Worm (Caenorhabditis elegans) whole organism, L3 larva: ENCODE results near the gene ucr-2.3.
A peak's percentile ranks its signal among the peaks of the same experiment; 100 is the strongest.

Experiments
- R02D3.7 ChIP-seq: fragments of 150-350 bp; optimal IDR thresholded peaks from 2 replicates; lab custom pipeline; 2014; ENCODE audit warnings: missing biosample characterization, missing genetic modification characterization
- ZK546.5 ChIP-seq: sonication (generic microtip); optimal IDR thresholded peaks from 2 replicates; lab custom pipeline; 2017; ENCODE audit warnings: missing biosample characterization, missing genetic modification characterization
- aly-2 ChIP-seq: fragments of 150-350 bp; optimal IDR thresholded peaks from 2 replicates; lab custom pipeline; 2014; ENCODE audit warnings: missing biosample characterization, missing genetic modification characterization
- ama-1 ChIP-seq: fragments of 150-350 bp; optimal IDR thresholded peaks from 2 replicates; lab custom pipeline; 2018
- ceh-16 ChIP-seq: sonication (generic microtip); optimal IDR thresholded peaks from 2 replicates; lab custom pipeline; 2017; ENCODE audit warnings: missing biosample characterization, missing genetic modification characterization
- ceh-28 ChIP-seq: fragments of 150-350 bp; optimal IDR thresholded peaks from 2 replicates; lab custom pipeline; 2014; ENCODE audit warnings: missing biosample characterization, missing genetic modification reagents, missing genetic modification characterization
- ceh-82 ChIP-seq: fragments of 150-350 bp; optimal IDR thresholded peaks from 2 replicates; lab custom pipeline; 2014; ENCODE audit warnings: missing biosample characterization, missing genetic modification characterization
- ceh-9 ChIP-seq: sonication (generic microtip); optimal IDR thresholded peaks from 2 replicates; lab custom pipeline; 2018; ENCODE audit warnings: missing biosample characterization, missing genetic modification characterization
- daf-12 ChIP-seq: fragments of 150-350 bp; optimal IDR thresholded peaks from 2 replicates; lab custom pipeline; 2014; ENCODE audit warnings: missing biosample characterization, missing genetic modification reagents, missing genetic modification characterization
- egl-27 ChIP-seq: sonication (generic microtip); optimal IDR thresholded peaks from 4 replicates; lab custom pipeline; 2017; ENCODE audit warnings: missing biosample characterization, missing genetic modification reagents, missing genetic modification characterization
- elt-1 ChIP-seq: fragments of 150-350 bp; optimal IDR thresholded peaks from 2 replicates; lab custom pipeline; 2014; ENCODE audit warnings: missing biosample characterization, missing genetic modification characterization
- elt-2 ChIP-seq: sonication (generic microtip); optimal IDR thresholded peaks from 2 replicates; lab custom pipeline; 2016; ENCODE audit warnings: missing genetic modification reagents, mild to moderate bottlenecking, missing genetic modification characterization, missing compliant biosample characterization
- elt-3 ChIP-seq, 3 experiments: fragments of 150-350 bp in 1 of 3; sonication (generic microtip) in 2 of 3; optimal IDR thresholded peaks; 2 replicates in 2 of 3; 4 replicates in 1 of 3; lab custom pipeline; 2014 to 2017; ENCODE audit warnings: missing biosample characterization in 3 of 3, missing genetic modification characterization in 3 of 3
- eor-1 ChIP-seq, 2 experiments: fragments of 150-350 bp; optimal IDR thresholded peaks; 2 replicates each; lab custom pipeline; 2014 to 2018; ENCODE audit warnings: missing biosample characterization in 2 of 2, missing genetic modification characterization in 2 of 2
- fkh-10 ChIP-seq: sonication (generic microtip); optimal IDR thresholded peaks from 2 replicates; lab custom pipeline; 2017; ENCODE audit warnings: missing biosample characterization, missing genetic modification reagents, missing genetic modification characterization
- fkh-2 ChIP-seq: fragments of 150-350 bp; optimal IDR thresholded peaks from 2 replicates; lab custom pipeline; 2014; ENCODE audit warnings: missing biosample characterization, missing genetic modification reagents, missing genetic modification characterization
- fos-1 ChIP-seq: fragments of 150-350 bp; optimal IDR thresholded peaks from 2 replicates; lab custom pipeline; 2014; ENCODE audit warnings: missing biosample characterization, missing genetic modification characterization
- hmg-11 ChIP-seq: sonication (generic microtip); optimal IDR thresholded peaks from 2 replicates; lab custom pipeline; 2016; ENCODE audit warnings: missing genetic modification characterization, missing compliant biosample characterization
- jun-1 ChIP-seq: fragments of 150-350 bp; optimal IDR thresholded peaks from 2 replicates; lab custom pipeline; 2014; ENCODE audit warnings: missing biosample characterization, missing genetic modification reagents, missing genetic modification characterization
- lin-15B ChIP-seq: fragments of 150-350 bp; optimal IDR thresholded peaks from 2 replicates; lab custom pipeline; 2014; ENCODE audit warnings: missing biosample characterization, missing genetic modification characterization
- lin-39 ChIP-seq: fragments of 150-350 bp; optimal IDR thresholded peaks from 2 replicates; lab custom pipeline; 2018; ENCODE audit warnings: missing biosample characterization, missing genetic modification reagents, missing genetic modification characterization
- lsy-12 ChIP-seq: sonication (generic microtip); optimal IDR thresholded peaks from 2 replicates; lab custom pipeline; 2016; ENCODE audit warnings: mild to moderate bottlenecking, missing genetic modification characterization, missing compliant biosample characterization
- mml-1 ChIP-seq: fragments of 150-350 bp; sonication (generic microtip); optimal IDR thresholded peaks from 3 replicates; lab custom pipeline; 2014; ENCODE audit warnings: missing biosample characterization, missing genetic modification characterization
- nhr-11 ChIP-seq: fragments of 150-350 bp; optimal IDR thresholded peaks from 2 replicates; lab custom pipeline; 2014; ENCODE audit warnings: missing biosample characterization, missing genetic modification characterization
- nhr-12 ChIP-seq: fragments of 150-350 bp; optimal IDR thresholded peaks from 2 replicates; lab custom pipeline; 2014; ENCODE audit warnings: missing biosample characterization, missing genetic modification characterization
- nhr-23 ChIP-seq: fragments of 150-350 bp; optimal IDR thresholded peaks from 2 replicates; lab custom pipeline; 2014; ENCODE audit warnings: missing biosample characterization, missing genetic modification reagents, missing genetic modification characterization
- nhr-237 ChIP-seq: fragments of 150-350 bp; optimal IDR thresholded peaks from 2 replicates; lab custom pipeline; 2014; ENCODE audit warnings: missing biosample characterization, missing genetic modification characterization
- nhr-25 ChIP-seq: sonication (generic microtip); optimal IDR thresholded peaks from 2 replicates; lab custom pipeline; 2017; ENCODE audit warnings: missing biosample characterization, missing genetic modification characterization
- nhr-28 ChIP-seq: fragments of 150-350 bp; optimal IDR thresholded peaks from 2 replicates; lab custom pipeline; 2014; ENCODE audit warnings: missing biosample characterization, missing genetic modification characterization
- nhr-67 ChIP-seq: fragments of 150-350 bp; optimal IDR thresholded peaks from 2 replicates; lab custom pipeline; 2014; ENCODE audit warnings: missing biosample characterization, missing genetic modification characterization
- nhr-76 ChIP-seq: fragments of 150-350 bp; sonication (generic microtip); optimal IDR thresholded peaks from 5 replicates; lab custom pipeline; 2014; ENCODE audit warnings: missing biosample characterization, missing genetic modification characterization
- nhr-77 ChIP-seq: fragments of 150-350 bp; optimal IDR thresholded peaks from 2 replicates; lab custom pipeline; 2014; ENCODE audit warnings: missing biosample characterization, missing genetic modification characterization
- pha-4 ChIP-seq: fragments of 150-350 bp; optimal IDR thresholded peaks from 2 replicates; lab custom pipeline; 2014; ENCODE audit warnings: missing biosample characterization, missing genetic modification reagents, missing genetic modification characterization
- pqm-1 ChIP-seq: fragments of 150-350 bp; optimal IDR thresholded peaks from 2 replicates; lab custom pipeline; 2017; ENCODE audit warnings: missing biosample characterization, missing genetic modification characterization, inconsistent platforms
- skn-1 ChIP-seq: fragments of 150-350 bp; optimal IDR thresholded peaks from 2 replicates; lab custom pipeline; 2014; ENCODE audit warnings: missing biosample characterization, missing genetic modification characterization
- snpc-4 ChIP-seq: fragments of 150-350 bp; optimal IDR thresholded peaks from 2 replicates; lab custom pipeline; 2014; ENCODE audit warnings: missing biosample characterization, missing genetic modification characterization
- tbx-2 ChIP-seq: sonication (generic microtip); optimal IDR thresholded peaks from 2 replicates; lab custom pipeline; 2016; ENCODE audit warnings: mild to moderate bottlenecking, missing genetic modification characterization, missing compliant biosample characterization
- unc-39 ChIP-seq: sonication (generic microtip); optimal IDR thresholded peaks from 4 replicates; lab custom pipeline; 2017; ENCODE audit warnings: missing biosample characterization, missing genetic modification characterization
- unc-62 ChIP-seq: fragments of 150-350 bp; sonication (generic microtip); optimal IDR thresholded peaks from 4 replicates; lab custom pipeline; 2014; ENCODE audit warnings: missing biosample characterization, missing genetic modification reagents, missing genetic modification characterization
- zag-1 ChIP-seq: fragments of 150-350 bp; optimal IDR thresholded peaks from 2 replicates; lab custom pipeline; 2014; ENCODE audit warnings: missing biosample characterization, missing genetic modification characterization
- ztf-11 ChIP-seq: fragments of 150-350 bp; optimal IDR thresholded peaks from 2 replicates; lab custom pipeline; 2014; ENCODE audit warnings: missing biosample characterization, missing genetic modification characterization
- ztf-4 ChIP-seq: fragments of 150-350 bp; optimal IDR thresholded peaks from 2 replicates; lab custom pipeline; 2014; ENCODE audit warnings: missing biosample characterization, missing genetic modification characterization

Gene ucr-2.3

DNA sequence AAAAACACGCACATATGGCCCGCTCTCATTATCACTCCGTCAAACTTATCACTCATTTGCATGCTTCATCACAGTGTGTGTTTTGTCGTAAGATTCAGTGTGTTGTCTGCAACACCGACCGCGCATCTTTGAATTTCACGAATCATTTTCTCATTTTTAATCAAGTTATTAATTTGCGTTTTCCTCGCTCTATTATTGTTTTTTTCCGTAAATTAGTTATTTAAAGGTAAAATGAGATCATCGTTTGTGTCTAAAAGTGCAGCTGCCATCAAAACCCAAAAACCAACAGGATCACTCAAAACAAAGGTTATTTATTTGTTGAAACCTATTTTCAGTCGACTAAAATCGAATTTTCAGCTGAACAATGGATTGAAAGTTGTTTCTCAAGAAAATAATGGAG lies at the start of gene ucr-2.3, which contains the start of gene T24C4.5:
ucr-2.3 (plus strand) TSS at position 227 of the 400 bp plus-strand sequence.
T24C4.5 (minus strand) TSS at position 101 of the 400 bp plus-strand sequence.
- no peak for TF ChIP-seq egl-27 (tag; lab: Kevin White, UChicago)
- TF ChIP-seq pqm-1 (tag; lab: Kevin White, UChicago): no peak
- no peak for TF ChIP-seq nhr-12 (tag; lab: Kevin White, UChicago)
- TF ChIP-seq pha-4 (tag; lab: Kevin White, UChicago): no peak
- TF ChIP-seq nhr-11: no peak
- TF ChIP-seq unc-62: no peak
- no peak for TF ChIP-seq ama-1
- TF ChIP-seq nhr-25 (tag; lab: Kevin White, UChicago): no peak
- no peak for TF ChIP-seq fkh-10
- TF ChIP-seq eor-1 (tag; optimal IDR thresholded peaks at IDR 0.05; lab: Kevin White, UChicago): no peak
- no peak for TF ChIP-seq snpc-4 (tag; lab: Kevin White, UChicago)
- TF ChIP-seq fkh-2: no peak
- no peak for TF ChIP-seq hmg-11 (tag; lab: Kevin White, UChicago)
- TF ChIP-seq ceh-16 (tag; lab: Kevin White, UChicago): no peak
- TF ChIP-seq ceh-82 (tag; lab: Kevin White, UChicago): no peak

DNA sequence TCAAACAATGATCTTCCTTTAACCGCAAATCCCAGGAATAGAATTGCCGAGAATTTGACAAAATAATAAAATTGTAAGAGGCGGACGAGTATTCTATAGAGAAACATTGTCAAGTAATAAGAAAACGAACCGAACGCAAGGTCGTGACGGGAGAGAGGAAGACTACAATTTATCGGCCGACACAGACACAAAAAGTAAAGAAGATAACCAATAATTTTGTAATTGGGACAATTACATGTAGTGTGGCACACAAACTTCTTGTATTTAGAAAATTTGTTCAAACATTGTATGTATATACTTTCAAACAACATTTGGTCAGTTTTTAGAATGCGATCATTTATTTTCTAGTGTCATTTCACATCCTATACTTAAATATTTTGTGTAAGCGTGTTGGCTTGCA lies 47.7 kb upstream of the ucr-2.3 start, which contains the start of gene ceeh-1:
ceeh-1 (minus strand) TSS at position 317 of the 400 bp plus-strand sequence.
- no peak for TF ChIP-seq nhr-76 (tag; lab: Kevin White, UChicago)
- TF ChIP-seq skn-1 (tag; lab: Kevin White, UChicago): no peak
- TF ChIP-seq elt-2 (tag; lab: Kevin White, UChicago): peak; percentile 29
- no peak for TF ChIP-seq fkh-10

DNA sequence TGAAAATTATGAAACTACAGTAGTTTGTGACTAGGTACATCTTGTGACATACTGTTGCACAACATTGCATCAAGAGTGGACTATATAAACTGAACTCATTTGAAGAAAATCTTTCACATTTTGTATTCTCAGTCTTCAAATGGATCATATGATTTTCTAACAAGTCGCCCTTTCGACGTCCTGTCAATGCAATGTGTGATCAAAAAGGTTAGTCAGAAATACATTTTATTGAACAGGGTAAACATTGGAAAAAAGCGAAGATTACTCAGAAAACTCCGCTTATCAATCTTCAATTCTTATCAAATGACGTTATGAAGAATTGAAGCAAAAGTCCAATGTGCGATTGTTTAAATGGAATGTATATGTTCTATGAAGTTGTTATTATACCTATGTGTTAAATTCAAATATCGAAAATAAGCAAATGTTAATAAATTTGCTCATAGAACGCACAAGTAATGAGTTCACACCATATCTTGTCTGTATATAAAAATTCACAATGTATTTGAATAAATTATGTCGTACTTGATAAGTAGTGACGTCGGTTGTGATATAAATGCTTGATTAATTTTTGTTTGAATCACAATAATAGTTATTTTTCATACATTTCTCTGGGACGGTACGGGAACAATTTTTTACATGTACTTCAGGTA lies 46.7 kb upstream of the ucr-2.3 start, which contains the start of gene zip-2:
zip-2 (plus strand) TSS at position 128 of the 650 bp plus-strand sequence.
- no peak for TF ChIP-seq lsy-12
- TF ChIP-seq lin-15B (tag; lab: Kevin White, UChicago): no peak
- no peak for TF ChIP-seq snpc-4 (tag; lab: Kevin White, UChicago)
- peak; percentile 93 for TF ChIP-seq elt-2 (tag; lab: Kevin White, UChicago)
- TF ChIP-seq ZK546.5 (tag; lab: Kevin White, UChicago): no peak
- peak; percentile 79 for TF ChIP-seq pha-4 (tag; lab: Kevin White, UChicago)
- peak; percentile 98 for TF ChIP-seq pqm-1 (tag; lab: Kevin White, UChicago)
- no peak for TF ChIP-seq ceh-9 (tag; lab: Kevin White, UChicago)
- peak; percentile 27 for TF ChIP-seq ceh-28 (tag; lab: Kevin White, UChicago)
- TF ChIP-seq fos-1 (tag; lab: Kevin White, UChicago): peak; percentile 14
- peak; percentile 8 for TF ChIP-seq ceh-82 (tag; lab: Kevin White, UChicago)
- TF ChIP-seq lin-39: no peak
- TF ChIP-seq eor-1 (tag; optimal IDR thresholded peaks at IDR 0.05; lab: Kevin White, UChicago): no peak
- peak; percentile 24 for TF ChIP-seq jun-1
- TF ChIP-seq nhr-28: no peak
- TF ChIP-seq ztf-4: no peak

DNA sequence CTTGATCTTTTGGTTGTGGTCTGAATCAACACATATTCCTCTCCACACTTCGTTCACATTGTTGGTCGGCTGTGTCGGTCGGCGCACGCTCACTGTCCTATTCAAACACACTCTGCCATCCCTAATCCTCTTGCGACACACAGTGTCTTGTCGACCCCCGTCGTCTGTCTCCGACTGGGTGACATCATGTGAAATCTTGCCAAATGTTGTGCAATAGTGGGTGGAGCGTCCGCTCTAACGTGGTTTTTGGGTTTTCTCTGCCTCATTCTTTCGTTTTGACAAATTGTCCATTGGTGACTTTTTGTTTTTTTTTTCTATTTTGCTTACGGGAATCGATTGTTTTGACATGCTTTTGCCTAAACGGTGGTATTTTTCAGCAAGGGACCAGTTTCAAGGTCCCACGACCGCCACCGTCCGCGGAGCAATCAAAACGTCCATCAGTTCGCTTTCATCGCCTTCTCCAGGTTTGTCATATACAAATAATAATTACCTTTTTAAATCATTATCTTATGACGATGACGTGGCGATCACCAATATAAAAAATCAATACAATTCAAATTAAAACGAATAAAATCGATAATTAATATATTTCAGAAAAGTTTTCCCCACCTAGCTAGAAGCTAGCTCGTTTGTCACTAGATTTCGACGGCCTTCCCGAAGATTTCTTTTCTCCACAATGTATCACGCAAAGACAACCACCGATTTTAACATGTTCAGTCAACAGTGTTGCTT lies 45.8 kb upstream of the ucr-2.3 start:
- TF ChIP-seq aly-2 (tag; lab: Kevin White, UChicago) (no peak), nhr-77 (peak; percentile 21), jun-1 (peak; percentile 92), ama-1 (peak; percentile 93), egl-27 (tag; lab: Kevin White, UChicago) (peak; percentile 48), unc-39 (no peak), fos-1 (tag; lab: Kevin White, UChicago) (peak; percentile 91), fkh-10 (peak; percentile 96), daf-12 (no peak), skn-1 (tag; lab: Kevin White, UChicago) (peak; percentile 81), nhr-76 (tag; lab: Kevin White, UChicago) (no peak), ZK546.5 (tag; lab: Kevin White, UChicago) (no peak), tbx-2 (tag; lab: Kevin White, UChicago) (peak; percentile 81), zag-1 (tag; lab: Kevin White, UChicago) (peak; percentile 25), lin-39 (peak; percentile 97), nhr-23 (tag; lab: Kevin White, UChicago) (peak; percentile 94), nhr-67 (tag; lab: Kevin White, UChicago) (no peak), mml-1 (tag; lab: Kevin White, UChicago) (peak; percentile 8), R02D3.7 (tag; lab: Kevin White, UChicago) (peak; percentile 77), hmg-11 (tag; lab: Kevin White, UChicago) (peak; percentile 97), eor-1 (tag; optimal IDR thresholded peaks at IDR 0.05; lab: Kevin White, UChicago) (no peak), nhr-25 (tag; lab: Kevin White, UChicago) (peak; percentile 98), nhr-12 (tag; lab: Kevin White, UChicago) (no peak), pha-4 (tag; lab: Kevin White, UChicago) (peak; percentile 98), ztf-11 (no peak), ceh-28 (tag; lab: Kevin White, UChicago) (peak; percentile 93), elt-1 (peak; percentile 67), nhr-237 (tag; lab: Kevin White, UChicago) (no peak), ztf-4 (peak; percentile 67), elt-3 (tag; optimal IDR thresholded peaks at IDR 0.05; lab: Kevin White, UChicago) (peak in 2 of 3 experiments; percentile 7 to 53), elt-2 (tag; lab: Kevin White, UChicago) (peak; percentile 85), nhr-11 (peak; percentile 82), unc-62 (peak; percentile 33)
